Worm (Caenorhabditis elegans) whole organism, dauer: ENCODE data around the gene scyl-1.

Source experiments
- unc-62 ChIP-seq: sonication (generic microtip); optimal IDR thresholded peaks from 2 replicates; lab custom pipeline; 2017; ENCODE audit warnings: missing biosample characterization, missing genetic modification reagents, missing genetic modification characterization

The scyl-1 gene

ce11 chrV:12995269-12995668 lies 46.3 kb downstream of the scyl-1 start, which contains the start of gene far-5:
far-5 (plus strand) TSS chrV:12995569.
- no peak for TF ChIP-seq unc-62 (GFP tag; lab: Kevin White, UChicago)

- no peak for TF ChIP-seq unc-62 (GFP tag; lab: Kevin White, UChicago)
These were observed 48.6 kb downstream of the scyl-1 start, which contains the start of the genes F15B9.11 and dsl-7 for ce11 chrV:12992891-12993290. F15B9.11 (minus strand) TSS chrV:12992895. dsl-7 (plus strand) TSS chrV:12993150.

ce11 chrV:12988256-12988655 lies 53.3 kb downstream of the scyl-1 start, which contains the start of gene F15B9.8:
F15B9.8 (plus strand) TSS chrV:12988556.
- no peak for TF ChIP-seq unc-62 (GFP tag; lab: Kevin White, UChicago)

ce11 chrV:12987061-12987460 lies 54.5 kb downstream of the scyl-1 start, which contains the start of gene shw-3:
shw-3 (minus strand) TSS chrV:12987161.
- no peak for TF ChIP-seq unc-62 (GFP tag; lab: Kevin White, UChicago)
